Fruit fly (Drosophila melanogaster) whole organism, wandering third instar larva: ENCODE measurements around the gene PolrMT.

ENCODE experiments used
- Abd-B ChIP-seq: fragments of >200 bp; optimal IDR thresholded peaks from 2 replicates; lab custom pipeline; 2017; ENCODE audit warnings: missing biosample characterization, missing genetic modification characterization
- CG32264 ChIP-seq: fragments of 200-800 bp; sonication (Bioruptor generic); optimal IDR thresholded peaks from 2 replicates; lab custom pipeline; 2016; ENCODE audit warnings: missing biosample characterization, missing genetic modification characterization
- CG9705 ChIP-seq: fragments of 200-800 bp; sonication (Bioruptor generic); optimal IDR thresholded peaks from 2 replicates; lab custom pipeline; 2018; ENCODE audit warnings: missing biosample characterization, mild to moderate bottlenecking, missing genetic modification characterization
- CrebA ChIP-seq: fragments of 200-800 bp; sonication (Bioruptor generic); optimal IDR thresholded peaks from 2 replicates; lab custom pipeline; 2016; ENCODE audit warnings: missing biosample characterization, mild to moderate bottlenecking, missing genetic modification characterization, borderline replicate concordance
- Dfd ChIP-seq: fragments of >200 bp; optimal IDR thresholded peaks from 2 replicates; lab custom pipeline; 2017; ENCODE audit warnings: missing biosample characterization, missing genetic modification characterization
- Dif ChIP-seq: fragments of 200-275, 200-300 bp; sonication (Bioruptor generic); optimal IDR thresholded peaks from 2 replicates; lab custom pipeline; 2018; ENCODE audit warnings: missing biosample characterization, missing genetic modification characterization; ENCODE audit not compliant: partially characterized antibody
- GATAd ChIP-seq: sonication (Bioruptor generic); optimal IDR thresholded peaks from 2 replicates; lab custom pipeline; 2016; ENCODE audit warnings: missing biosample characterization, missing genetic modification characterization
- HLH106 ChIP-seq: fragments of 200-800 bp; optimal IDR thresholded peaks from 3 replicates; lab custom pipeline; 2019; ENCODE audit warnings: missing biosample characterization, mild to moderate bottlenecking, missing genetic modification characterization, moderate library complexity
- Hnf4 ChIP-seq: fragments of 200-800 bp; sonication (Bioruptor generic); optimal IDR thresholded peaks from 2 replicates; lab custom pipeline; 2016; ENCODE audit warnings: missing biosample characterization, mild to moderate bottlenecking, missing genetic modification characterization
- Hr78 ChIP-seq: fragments of >200 bp; optimal IDR thresholded peaks from 2 replicates; lab custom pipeline; 2017; ENCODE audit warnings: missing biosample characterization, missing genetic modification characterization
- Hr83 ChIP-seq: fragments of 200-300 bp; sonication (Bioruptor generic); optimal IDR thresholded peaks from 2 replicates; lab custom pipeline; 2016; ENCODE audit warnings: missing biosample characterization, mild to moderate bottlenecking, missing genetic modification characterization, moderate library complexity; ENCODE audit not compliant: poor library complexity, severe bottlenecking
- Jra ChIP-seq: sonication (Bioruptor generic); optimal IDR thresholded peaks from 2 replicates; lab custom pipeline; 2016; ENCODE audit warnings: missing biosample characterization, missing genetic modification characterization
- Mio ChIP-seq: sonication (Bioruptor generic); optimal IDR thresholded peaks from 2 replicates; lab custom pipeline; 2016; ENCODE audit warnings: missing biosample characterization, missing genetic modification characterization
- Myc ChIP-seq: fragments of >200 bp; optimal IDR thresholded peaks from 2 replicates; lab custom pipeline; 2017
- N ChIP-seq: fragments of >200 bp; optimal IDR thresholded peaks from 2 replicates; lab custom pipeline; 2018; ENCODE audit warnings: missing biosample characterization, missing external identifiers, missing genetic modification characterization
- OdsH ChIP-seq: fragments of 200-800 bp; sonication (Bioruptor generic); optimal IDR thresholded peaks from 2 replicates; lab custom pipeline; 2016; ENCODE audit warnings: missing biosample characterization, mild to moderate bottlenecking, missing genetic modification characterization
- Rel ChIP-seq, 2 experiments: fragments of 200-800 bp; sonication (Bioruptor generic) in 1 of 2; optimal IDR thresholded peaks; 2 replicates in 1 of 2; 3 replicates in 1 of 2; lab custom pipeline; 2016 to 2019; ENCODE audit warnings: mild to moderate bottlenecking in 2 of 2, missing biosample characterization in 2 of 2, missing genetic modification characterization in 2 of 2, moderate library complexity in 1 of 2
- Sp1 ChIP-seq: fragments of 200-800 bp; sonication (Bioruptor generic); optimal IDR thresholded peaks from 3 replicates; lab custom pipeline; 2019; ENCODE audit warnings: missing biosample characterization, mild to moderate bottlenecking, missing genetic modification characterization, moderate library complexity
- Vsx2 ChIP-seq: fragments of 200-300, 225-300 bp; sonication (Bioruptor generic); optimal IDR thresholded peaks from 2 replicates; lab custom pipeline; 2018; ENCODE audit warnings: missing biosample characterization, missing genetic modification characterization; ENCODE audit not compliant: partially characterized antibody
- br ChIP-seq: fragments of 200-800 bp; sonication (Bioruptor generic); optimal IDR thresholded peaks from 2 replicates; lab custom pipeline; 2016; ENCODE audit warnings: missing biosample characterization, missing genetic modification characterization
- brk ChIP-seq: fragments of 200-800 bp; sonication (Bioruptor generic); optimal IDR thresholded peaks from 2 replicates; lab custom pipeline; 2016; ENCODE audit warnings: missing biosample characterization, mild to moderate bottlenecking, missing genetic modification characterization
- dl ChIP-seq, 2 experiments: fragments of 175-275, 200-275 bp in 1 of 2; fragments of 200-275 bp in 1 of 2; sonication (Bioruptor generic); optimal IDR thresholded peaks; lab custom pipeline; 2018; ENCODE audit warnings: mild to moderate bottlenecking in 2 of 2, missing biosample characterization in 2 of 2, missing genetic modification characterization in 2 of 2, moderate library complexity in 2 of 2; ENCODE audit not compliant: partially characterized antibody in 2 of 2, insufficient read depth in 1 of 2
- dmrt93B ChIP-seq: fragments of 200-800 bp; sonication (Bioruptor generic); optimal IDR thresholded peaks from 2 replicates; lab custom pipeline; 2018; ENCODE audit warnings: missing biosample characterization, mild to moderate bottlenecking, missing genetic modification characterization
- dsf ChIP-seq: sonication (Bioruptor generic); optimal IDR thresholded peaks from 2 replicates; lab custom pipeline; 2016; ENCODE audit warnings: missing biosample characterization, missing genetic modification characterization, borderline replicate concordance
- ey ChIP-seq: fragments of 200-800 bp; sonication (Bioruptor generic); optimal IDR thresholded peaks from 2 replicates; lab custom pipeline; 2016; ENCODE audit warnings: missing biosample characterization, missing genetic modification characterization
- foxo ChIP-seq, 2 experiments: fragments of 200-800 bp; sonication (Bioruptor generic); optimal IDR thresholded peaks; 2 replicates in 1 of 2; 3 replicates in 1 of 2; lab custom pipeline; 2016 to 2017; ENCODE audit warnings: missing biosample characterization in 2 of 2, missing genetic modification characterization in 2 of 2
- fru ChIP-seq: fragments of 200-800 bp; sonication (Bioruptor generic); optimal IDR thresholded peaks from 3 replicates; lab custom pipeline; 2016; ENCODE audit warnings: missing biosample characterization, mild to moderate bottlenecking, missing genetic modification characterization
- h ChIP-seq: fragments of 200-800 bp; sonication (Bioruptor generic); optimal IDR thresholded peaks from 3 replicates; lab custom pipeline; 2016; ENCODE audit warnings: missing biosample characterization, mild to moderate bottlenecking, missing genetic modification characterization
- jim ChIP-seq: fragments of 175-275, 200-325 bp; sonication (Bioruptor generic); optimal IDR thresholded peaks from 2 replicates; lab custom pipeline; 2016; ENCODE audit warnings: missing biosample characterization, mild to moderate bottlenecking, missing genetic modification characterization
- lola ChIP-seq: fragments of >200 bp; optimal IDR thresholded peaks from 2 replicates; lab custom pipeline; 2017; ENCODE audit warnings: missing biosample characterization, missing genetic modification characterization
- pan ChIP-seq: fragments of >200 bp; optimal IDR thresholded peaks from 2 replicates; lab custom pipeline; 2017
- psq ChIP-seq: fragments of 200-800 bp; sonication (Bioruptor generic); optimal IDR thresholded peaks from 3 replicates; lab custom pipeline; 2017; ENCODE audit warnings: missing biosample characterization, mild to moderate bottlenecking, missing genetic modification characterization, moderate library complexity
- rgr ChIP-seq: fragments of 200-800 bp; sonication (Bioruptor generic); optimal IDR thresholded peaks from 3 replicates; lab custom pipeline; 2016; ENCODE audit warnings: missing biosample characterization, mild to moderate bottlenecking, missing genetic modification characterization
- sage ChIP-seq: fragments of 200-800 bp; sonication (Bioruptor generic); optimal IDR thresholded peaks from 2 replicates; lab custom pipeline; 2016; ENCODE audit warnings: missing biosample characterization, mild to moderate bottlenecking, missing genetic modification characterization
- sv ChIP-seq: fragments of 200-800 bp; sonication (Bioruptor generic); optimal IDR thresholded peaks from 3 replicates; lab custom pipeline; 2016; ENCODE audit warnings: missing biosample characterization, missing genetic modification characterization
- tai ChIP-seq: sonication (Bioruptor generic); optimal IDR thresholded peaks from 2 replicates; lab custom pipeline; 2016; ENCODE audit warnings: missing biosample characterization, missing genetic modification characterization
- usp ChIP-seq: fragments of >200 bp; optimal IDR thresholded peaks from 2 replicates; lab custom pipeline; 2017; ENCODE audit warnings: missing biosample characterization, missing genetic modification characterization
- woc ChIP-seq: sonication (Bioruptor generic); optimal IDR thresholded peaks from 2 replicates; lab custom pipeline; 2016; ENCODE audit warnings: missing biosample characterization, mild to moderate bottlenecking, missing genetic modification characterization

Gene PolrMT

dm6 chr2L:1065038-1065437 lies 43.1 kb downstream of the PolrMT start (continued):
- TF ChIP-seq brk (GFP tag; lab: Kevin White, UChicago) (no peak), Dfd (no peak), Jra (GFP tag; lab: Kevin White, UChicago) (peak; percentile 32), N (GFP tag; lab: Kevin White, UChicago) (no peak), CG9705 (peak; percentile 70), Abd-B (GFP tag; lab: Kevin White, UChicago) (no peak)

- TF ChIP-seq usp: no peak
- TF ChIP-seq sage: no peak
- no peak for TF ChIP-seq N (GFP tag; lab: Kevin White, UChicago)
- no peak for TF ChIP-seq pan
- no peak for TF ChIP-seq jim
- no peak for TF ChIP-seq lola (GFP tag; lab: Kevin White, UChicago)
Measured at dm6 chr2L:1064544-1064943, 43.6 kb downstream of the PolrMT start.

- TF ChIP-seq sage: no peak
- TF ChIP-seq rgr (GFP tag; lab: Kevin White, UChicago): no peak
- TF ChIP-seq Rel (GFP tag; optimal IDR thresholded peaks at IDR 0.05; lab: Kevin White, UChicago): no peak
- TF ChIP-seq Rel (tag; optimal IDR thresholded peaks at IDR 0.05; lab: Kevin White, UChicago): peak; percentile 95
- no peak for TF ChIP-seq Mio (GFP tag; lab: Kevin White, UChicago)
Measured at dm6 chr2L:1063695-1064094, 44.5 kb downstream of the PolrMT start.

dm6 chr2L:1062473-1063363 lies 45.5 kb downstream of the PolrMT start:
- TF ChIP-seq Vsx2 (GFP tag; lab: Kevin White, UChicago): peak; percentile 60
- peak; percentile 86 for TF ChIP-seq CG9705
- peak; percentile 74 for TF ChIP-seq dmrt93B
- TF ChIP-seq rgr (GFP tag; lab: Kevin White, UChicago): peak; percentile 66
- TF ChIP-seq Sp1 (GFP tag; lab: Kevin White, UChicago): peak; percentile 82
- TF ChIP-seq sage: no peak
- TF ChIP-seq dsf: no peak
- peak; percentile 50 for TF ChIP-seq Hr83 (GFP tag; lab: Kevin White, UChicago)
- peak; percentile 69 for TF ChIP-seq psq (GFP tag; lab: Kevin White, UChicago)
- peak; percentile 87 for TF ChIP-seq woc (GFP tag; lab: Kevin White, UChicago)
- no peak for TF ChIP-seq Hr78 (GFP tag; lab: Kevin White, UChicago)
- no peak for TF ChIP-seq CrebA (GFP tag; lab: Kevin White, UChicago)
- no peak for TF ChIP-seq Dif (GFP tag; lab: Kevin White, UChicago)
- peak; percentile 74 for TF ChIP-seq brk (GFP tag; lab: Kevin White, UChicago)
- no peak for TF ChIP-seq GATAd
- no peak for TF ChIP-seq jim
- TF ChIP-seq Rel (GFP tag; optimal IDR thresholded peaks at IDR 0.05; lab: Kevin White, UChicago): peak; percentile 26
- TF ChIP-seq Rel (tag; optimal IDR thresholded peaks at IDR 0.05; lab: Kevin White, UChicago): peak; percentile 36
- TF ChIP-seq OdsH (GFP tag; lab: Kevin White, UChicago): peak; percentile 71
- peak; percentile 43 for TF ChIP-seq Hnf4 (GFP tag; lab: Kevin White, UChicago)
- TF ChIP-seq sv (GFP tag; lab: Kevin White, UChicago): peak; percentile 3
- peak; percentile 85 for TF ChIP-seq fru (GFP tag; lab: Kevin White, UChicago)
- peak in 1 of 2 experiments; percentile 82 for TF ChIP-seq foxo (GFP tag; optimal IDR thresholded peaks at IDR 0.05; lab: Kevin White, UChicago)
- peak; percentile 37 for TF ChIP-seq Jra (GFP tag; lab: Kevin White, UChicago)
- peak; percentile 57 for TF ChIP-seq CG32264 (GFP tag; lab: Kevin White, UChicago)
- no peak for TF ChIP-seq Abd-B (GFP tag; lab: Kevin White, UChicago)
- TF ChIP-seq N (GFP tag; lab: Kevin White, UChicago): no peak
- TF ChIP-seq dl (GFP tag; optimal IDR thresholded peaks at IDR 0.05; lab: Kevin White, UChicago; ENCODE audit: insufficient read depth in 1 of 2, partially characterized antibody in 2 of 2): peak in 1 of 2 experiments; percentile 15
- TF ChIP-seq pan: no peak
- TF ChIP-seq Mio (GFP tag; lab: Kevin White, UChicago): no peak
- TF ChIP-seq br (GFP tag; lab: Kevin White, UChicago): peak; percentile 79
- no peak for TF ChIP-seq Dfd
- TF ChIP-seq Myc (lab: Kevin White, UChicago): no peak
- peak; percentile 82 for TF ChIP-seq h (GFP tag; lab: Kevin White, UChicago)
- TF ChIP-seq ey: peak; percentile 83
- no peak for TF ChIP-seq lola (GFP tag; lab: Kevin White, UChicago)
- TF ChIP-seq usp: no peak
- TF ChIP-seq tai (GFP tag; lab: Kevin White, UChicago): no peak
- peak; percentile 87 for TF ChIP-seq HLH106 (tag; lab: Kevin White, UChicago)
- TF ChIP-seq, all 38 proteins: peak for 22
